Fruit fly (Drosophila melanogaster): ENCODE results near the gene Mtl.
A peak's percentile ranks its signal among the peaks of the same experiment; 100 is the strongest.

Gene Mtl

dm6 chr3R:27636010-27636584 is at the start of gene Mtl, which contains the start of gene CG5611 (continued):
- TF ChIP-seq fkh (GFP tag; optimal IDR thresholded peaks at IDR 0.05) (peak; percentile 98), CG11902 (GFP tag; optimal IDR thresholded peaks at IDR 0.05) (peak; percentile 99), CG6792 (GFP tag; optimal IDR thresholded peaks at IDR 0.05) (peak; percentile 99), CG4318 (GFP tag; optimal IDR thresholded peaks at IDR 0.05) (peak; percentile 99), spab (GFP tag; optimal IDR thresholded peaks at IDR 0.05) (peak; percentile 99), CG34406 (GFP tag; optimal IDR thresholded peaks at IDR 0.05) (peak; percentile 100), svp (GFP tag) (peak; percentile 100), Lpt (GFP tag; optimal IDR thresholded peaks at IDR 0.05) (peak; percentile 99), CG11294 (GFP tag; IDR thresholded peaks at IDR 0.05) (peak; percentile 100)

dm6 chr3R:27593174-27593573 is 43.0 kb upstream of the Mtl start:
- TF ChIP-seq Sox102F (GFP tag; optimal IDR thresholded peaks at IDR 0.05) (peak; percentile 86), CG34406 (GFP tag; optimal IDR thresholded peaks at IDR 0.05) (no peak), Eip93F (GFP tag; optimal IDR thresholded peaks at IDR 0.05) (peak; percentile 17), spab (GFP tag; optimal IDR thresholded peaks at IDR 0.05) (no peak), CG8319 (GFP tag; optimal IDR thresholded peaks at IDR 0.05) (no peak), CG31627 (GFP tag; optimal IDR thresholded peaks at IDR 0.05) (peak; percentile 58), CG6854 (GFP tag; optimal IDR thresholded peaks at IDR 0.05) (no peak), Smox (GFP tag; optimal IDR thresholded peaks at IDR 0.05) (peak; percentile 79), Gug (GFP tag; IDR thresholded peaks at IDR 0.05) (no peak), CG8119 (GFP tag; IDR thresholded peaks at IDR 0.05) (peak; percentile 22; the same call in 2 of the 3 replicates), CG11294 (GFP tag; IDR thresholded peaks at IDR 0.05) (no peak), CG15336 (GFP tag; IDR thresholded peaks at IDR 0.05) (peak; percentile 57), CG6792 (GFP tag; optimal IDR thresholded peaks at IDR 0.05) (peak; percentile 41), CG11902 (GFP tag; optimal IDR thresholded peaks at IDR 0.05) (no peak), OdsH (GFP tag; optimal IDR thresholded peaks at IDR 0.05) (no peak), CG10631 (GFP tag; optimal IDR thresholded peaks at IDR 0.05) (no peak), dac (GFP tag; optimal IDR thresholded peaks at IDR 0.05) (no peak), Eip78C (GFP tag) (no peak), CG11762 (GFP tag; optimal IDR thresholded peaks at IDR 0.05; ENCODE audit: insufficient read depth) (no peak), fd59A (GFP tag; optimal IDR thresholded peaks at IDR 0.05) (no peak), CG3919 (GFP tag; optimal IDR thresholded peaks at IDR 0.05) (no peak), CG7368 (GFP tag; optimal IDR thresholded peaks at IDR 0.05) (no peak), Ets21C (GFP tag; optimal IDR thresholded peaks at IDR 0.05) (peak; percentile 47), Met (GFP tag; optimal IDR thresholded peaks at IDR 0.05) (peak; percentile 80), Lpt (GFP tag; optimal IDR thresholded peaks at IDR 0.05) (no peak), CG6808 (GFP tag; optimal IDR thresholded peaks at IDR 0.05) (no peak), net (GFP tag; optimal IDR thresholded peaks at IDR 0.05) (peak; percentile 6), CG9139 (GFP tag; optimal IDR thresholded peaks at IDR 0.05) (no peak), CG10669 (GFP tag; optimal IDR thresholded peaks at IDR 0.05) (no peak), fkh (GFP tag; optimal IDR thresholded peaks at IDR 0.05) (no peak), ss (GFP tag; optimal IDR thresholded peaks at IDR 0.05) (no peak), Ets96B (tag; optimal IDR thresholded peaks at IDR 0.05) (no peak), dsx (GFP tag; optimal IDR thresholded peaks at IDR 0.05; ENCODE audit: poor library complexity, severe bottlenecking) (no peak), Hr38 (GFP tag; optimal IDR thresholded peaks at IDR 0.05) (no peak), CG8632 (GFP tag; optimal IDR thresholded peaks at IDR 0.05) (no peak), acj6 (GFP tag; optimal IDR thresholded peaks at IDR 0.05) (no peak), esn (GFP tag; optimal IDR thresholded peaks at IDR 0.05) (peak; percentile 85), cyc (GFP tag; optimal IDR thresholded peaks at IDR 0.05) (peak; percentile 60), svp (GFP tag) (no peak), Sox15 (GFP tag; optimal IDR thresholded peaks at IDR 0.05) (no peak), fd85E (GFP tag; optimal IDR thresholded peaks at IDR 0.05) (no peak), CG1621 (tag; optimal IDR thresholded peaks at IDR 0.05) (no peak), eg (GFP tag; IDR thresholded peaks at IDR 0.05) (no peak), lz (GFP tag; optimal IDR thresholded peaks at IDR 0.05) (peak; percentile 76), CG3032 (tag; optimal IDR thresholded peaks at IDR 0.05) (no peak), pdm3 (GFP tag; optimal IDR thresholded peaks at IDR 0.05) (peak; percentile 33), Hr39 (GFP tag; optimal IDR thresholded peaks at IDR 0.05) (peak; percentile 69), CG4318 (GFP tag; optimal IDR thresholded peaks at IDR 0.05) (no peak)

Data from whole organism, prepupa.